Worm (Caenorhabditis elegans) whole organism, L1 larva: Measurements from ENCODE around the gene Y57G11B.8.

Experiments
- F16B12.6 ChIP-seq: fragments of 150-350 bp; optimal IDR thresholded peaks from 2 replicates; lab custom pipeline; 2014; ENCODE audit warnings: missing biosample characterization, missing genetic modification characterization
- ama-1 ChIP-seq: fragments of 150-350 bp; optimal IDR thresholded peaks from 2 replicates; lab custom pipeline; 2014
- lsy-2 ChIP-seq, 2 experiments: fragments of 150-350 bp; optimal IDR thresholded peaks; 2 replicates each; lab custom pipeline; 2014; ENCODE audit warnings: missing biosample characterization in 2 of 2, missing genetic modification characterization in 2 of 2
- mep-1 ChIP-seq: fragments of 150-350 bp; optimal IDR thresholded peaks from 2 replicates; lab custom pipeline; 2014; ENCODE audit warnings: missing biosample characterization, missing genetic modification characterization
- nhr-11 ChIP-seq: fragments of 150-350 bp; optimal IDR thresholded peaks from 2 replicates; lab custom pipeline; 2014; ENCODE audit warnings: missing biosample characterization, missing genetic modification characterization
- nhr-77 ChIP-seq: fragments of 150-350 bp; optimal IDR thresholded peaks from 2 replicates; lab custom pipeline; 2014; ENCODE audit warnings: missing biosample characterization, missing genetic modification characterization
- pqm-1 ChIP-seq: sonication (generic microtip); optimal IDR thresholded peaks from 3 replicates; lab custom pipeline; 2017; ENCODE audit warnings: missing biosample characterization, missing genetic modification characterization
- unc-130 ChIP-seq: fragments of 150-350 bp; optimal IDR thresholded peaks from 2 replicates; lab custom pipeline; 2017; ENCODE audit warnings: missing biosample characterization, missing genetic modification characterization, inconsistent platforms

DNA sequence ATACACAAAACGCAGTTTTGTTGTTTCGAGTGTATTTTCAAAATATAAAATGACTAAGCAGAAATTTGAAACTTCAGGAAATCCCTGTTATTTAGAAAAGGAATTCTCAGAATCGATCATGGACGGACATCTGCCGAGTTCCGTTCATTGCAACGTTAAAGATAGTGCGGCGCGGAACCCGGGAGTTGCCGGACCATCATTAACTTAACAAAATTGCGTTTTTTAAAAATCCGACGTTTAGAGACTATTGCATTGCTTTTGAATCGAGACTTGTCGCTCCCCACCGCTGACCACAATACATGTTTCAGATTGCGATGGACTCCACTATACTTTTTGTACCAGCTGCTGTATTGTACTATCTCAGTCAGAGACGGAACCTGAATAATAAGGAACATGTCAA, 48.5 kb downstream of the Y57G11B.8 start:
- TF ChIP-seq nhr-77 (tag; lab: Kevin White, UChicago) (no peak), pqm-1 (tag; lab: Kevin White, UChicago) (no peak), lsy-2 (tag; optimal IDR thresholded peaks at IDR 0.05; lab: Kevin White, UChicago) (no peak), mep-1 (tag; lab: Kevin White, UChicago) (no peak), F16B12.6 (tag; lab: Kevin White, UChicago) (no peak), nhr-11 (tag; lab: Kevin White, UChicago) (no peak), ama-1 (lab: Kevin White, UChicago) (no peak), unc-130 (no peak)
